Worm (Caenorhabditis elegans) whole organism, mixed stage, embryonic: Measurements from ENCODE around the gene srg-37.

ENCODE experiments used
- blmp-1 ChIP-seq: fragments of 150-350 bp; optimal IDR thresholded peaks from 2 replicates; lab custom pipeline; 2014; ENCODE audit warnings: missing biosample characterization, missing genetic modification characterization
- ceh-39 ChIP-seq: fragments of 150-350 bp; optimal IDR thresholded peaks from 2 replicates; lab custom pipeline; 2014; ENCODE audit warnings: missing biosample characterization, missing genetic modification characterization
- elt-3 ChIP-seq: fragments of 150-350 bp; optimal IDR thresholded peaks from 2 replicates; lab custom pipeline; 2014; ENCODE audit warnings: missing biosample characterization, missing genetic modification characterization
- lin-13 ChIP-seq: fragments of 150-350 bp; optimal IDR thresholded peaks from 2 replicates; lab custom pipeline; 2014; ENCODE audit warnings: missing biosample characterization, missing genetic modification characterization
- lsy-2 ChIP-seq: fragments of 150-350 bp; optimal IDR thresholded peaks from 2 replicates; lab custom pipeline; 2014; ENCODE audit warnings: missing biosample characterization, missing genetic modification characterization
- mab-5 ChIP-seq: fragments of 150-350 bp; optimal IDR thresholded peaks from 2 replicates; lab custom pipeline; 2014; ENCODE audit warnings: missing biosample characterization, missing genetic modification characterization
- mls-2 ChIP-seq: sonication (generic microtip); optimal IDR thresholded peaks from 2 replicates; lab custom pipeline; 2016; ENCODE audit warnings: mild to moderate bottlenecking, missing genetic modification characterization, moderate library complexity, missing compliant biosample characterization
- nhr-76 ChIP-seq: sonication (generic microtip); optimal IDR thresholded peaks from 2 replicates; lab custom pipeline; 2017; ENCODE audit warnings: missing biosample characterization, missing genetic modification characterization
- unc-39 ChIP-seq: fragments of 150-350 bp; optimal IDR thresholded peaks from 2 replicates; lab custom pipeline; 2014; ENCODE audit warnings: missing biosample characterization, missing genetic modification characterization
- unc-62 ChIP-seq: fragments of 150-350 bp; optimal IDR thresholded peaks from 2 replicates; lab custom pipeline; 2014; ENCODE audit warnings: missing biosample characterization, missing genetic modification reagents, missing genetic modification characterization

DNA sequence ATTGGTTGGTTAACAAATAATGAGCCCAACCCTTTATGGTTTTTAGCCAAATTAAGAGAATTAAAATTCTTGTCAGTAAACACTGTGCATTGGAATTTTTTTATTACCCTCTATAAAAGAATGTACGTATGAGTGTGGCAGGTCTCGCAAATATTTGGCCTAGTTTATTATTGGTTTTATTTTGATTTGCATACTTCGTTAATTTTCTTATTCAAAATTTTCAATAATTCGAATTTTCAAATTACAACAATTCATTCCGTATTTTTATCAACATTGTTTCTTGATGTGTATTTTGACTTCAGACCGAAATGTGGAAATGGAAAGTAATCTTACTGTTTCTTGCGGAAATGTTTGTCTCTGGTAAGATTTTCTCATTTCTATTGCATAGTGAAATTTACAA, 22.8 kb upstream of the srg-37 start, which contains the start of gene E02H4.4:
- TF ChIP-seq lin-13: no peak
- TF ChIP-seq nhr-76 (tag; lab: Kevin White, UChicago): no peak
- TF ChIP-seq mls-2 (tag; lab: Kevin White, UChicago): no peak
- no peak for TF ChIP-seq mab-5 (tag; lab: Kevin White, UChicago)
- TF ChIP-seq elt-3 (tag; lab: Kevin White, UChicago): no peak
- TF ChIP-seq unc-39 (tag; lab: Kevin White, UChicago): no peak
- no peak for TF ChIP-seq blmp-1 (tag; lab: Kevin White, UChicago)
- TF ChIP-seq unc-62 (GFP tag; lab: Kevin White, UChicago): no peak
- no peak for TF ChIP-seq ceh-39
- TF ChIP-seq lsy-2 (tag; lab: Kevin White, UChicago): no peak
